Fruit fly (Drosophila melanogaster): Measurements from ENCODE around the gene CG13305.

CG13305 gene

dm6 chr3L:8666098-8666497 lies 19.5 kb upstream of the CG13305 start:
- TF ChIP-seq cnc (optimal IDR thresholded peaks at IDR 0.05) = no peak
- no peak for TF ChIP-seq pad (GFP tag; optimal IDR thresholded peaks at IDR 0.05)
- TF ChIP-seq CG33017 (tag; optimal IDR thresholded peaks at IDR 0.05) = no peak
- no peak for TF ChIP-seq Hr96 (GFP tag; optimal IDR thresholded peaks at IDR 0.05)
- no peak for TF ChIP-seq cic (GFP tag; optimal IDR thresholded peaks at IDR 0.05)
- TF ChIP-seq CG7045 (GFP tag; optimal IDR thresholded peaks at IDR 0.05) = no peak
- TF ChIP-seq Crg-1 (GFP tag; optimal IDR thresholded peaks at IDR 0.05) = no peak
- TF ChIP-seq CG7101 (tag; optimal IDR thresholded peaks at IDR 0.05) = no peak

- TF ChIP-seq cic (GFP tag; optimal IDR thresholded peaks at IDR 0.05) = no peak
- peak; percentile 99 for TF ChIP-seq tj (GFP tag; optimal IDR thresholded peaks at IDR 0.05)
Measured at dm6 chr3L:8661793-8662669, 15.4 kb upstream of the CG13305 start.

dm6 chr3L:8660800-8661199 lies 14.2 kb upstream of the CG13305 start:
- TF ChIP-seq pad (GFP tag; optimal IDR thresholded peaks at IDR 0.05) (no peak), CG7045 (GFP tag; optimal IDR thresholded peaks at IDR 0.05) (no peak), kay (GFP tag; ENCODE audit: borderline replicate concordance) (no peak), Hr96 (GFP tag; optimal IDR thresholded peaks at IDR 0.05) (no peak), bab1 (GFP tag; optimal IDR thresholded peaks at IDR 0.05) (no peak), toe (GFP tag; optimal IDR thresholded peaks at IDR 0.05) (no peak), CG11617 (GFP tag; optimal IDR thresholded peaks at IDR 0.05) (no peak), CG7101 (tag; optimal IDR thresholded peaks at IDR 0.05) (no peak), CG1620 (GFP tag; optimal IDR thresholded peaks at IDR 0.05) (no peak), CG14711 (tag; optimal IDR thresholded peaks at IDR 0.05) (no peak)

- no peak for TF ChIP-seq CG11617 (GFP tag; optimal IDR thresholded peaks at IDR 0.05)
- peak; percentile 93 for TF ChIP-seq tj (GFP tag; optimal IDR thresholded peaks at IDR 0.05)
- no peak for TF ChIP-seq Mnt (GFP tag; optimal IDR thresholded peaks at IDR 0.05)
Measured at dm6 chr3L:8659601-8660000, 13.0 kb upstream of the CG13305 start.

- TF ChIP-seq cnc (optimal IDR thresholded peaks at IDR 0.05) (no peak), CG1620 (GFP tag; optimal IDR thresholded peaks at IDR 0.05) (no peak), tj (GFP tag; optimal IDR thresholded peaks at IDR 0.05) (no peak), Mnt (GFP tag; optimal IDR thresholded peaks at IDR 0.05) (no peak), CG7045 (GFP tag; optimal IDR thresholded peaks at IDR 0.05) (no peak), Hr96 (GFP tag; optimal IDR thresholded peaks at IDR 0.05) (no peak), kay (GFP tag; ENCODE audit: borderline replicate concordance) (no peak), ovo (GFP tag; optimal IDR thresholded peaks at IDR 0.05) (no peak), CG14711 (tag; optimal IDR thresholded peaks at IDR 0.05) (no peak), CG33017 (tag; optimal IDR thresholded peaks at IDR 0.05) (no peak), toe (GFP tag; optimal IDR thresholded peaks at IDR 0.05) (no peak)
Measured at dm6 chr3L:8657787-8658186, 11.2 kb upstream of the CG13305 start.

- TF ChIP-seq CG7101 (tag; optimal IDR thresholded peaks at IDR 0.05) (peak; percentile 15), CG5204 (GFP tag; optimal IDR thresholded peaks at IDR 0.05) (peak; percentile 43), Clk (GFP tag; optimal IDR thresholded peaks at IDR 0.05) (no peak), CG1620 (GFP tag; optimal IDR thresholded peaks at IDR 0.05) (no peak)
Measured at dm6 chr3L:8657429-8657754, 10.8 kb upstream of the CG13305 start.

- TF ChIP-seq CG12768 (GFP tag; optimal IDR thresholded peaks at IDR 0.05) (no peak), CG7101 (tag; optimal IDR thresholded peaks at IDR 0.05) (no peak), kay (GFP tag; ENCODE audit: borderline replicate concordance) (peak; percentile 21), CG5204 (GFP tag; optimal IDR thresholded peaks at IDR 0.05) (no peak), CG1620 (GFP tag; optimal IDR thresholded peaks at IDR 0.05) (no peak), toe (GFP tag; optimal IDR thresholded peaks at IDR 0.05) (peak; percentile 48)
Measured at dm6 chr3L:8656725-8657428, 10.3 kb upstream of the CG13305 start.
